Worm (Caenorhabditis elegans) whole organism, L2 larva: ENCODE results near the gene mlc-7.
A peak's percentile ranks its signal among the peaks of the same experiment; 100 is the strongest.

Experiments
- C34F6.9 ChIP-seq: fragments of 150-350 bp; optimal IDR thresholded peaks from 2 replicates; lab custom pipeline; 2014; ENCODE audit warnings: missing biosample characterization, missing genetic modification characterization
- F13H6.1 ChIP-seq: sonication (generic microtip); optimal IDR thresholded peaks from 2 replicates; lab custom pipeline; 2016; ENCODE audit warnings: missing genetic modification characterization, missing compliant biosample characterization
- R02D3.7 ChIP-seq: fragments of 150-350 bp; optimal IDR thresholded peaks from 2 replicates; lab custom pipeline; 2014; ENCODE audit warnings: missing biosample characterization, missing genetic modification characterization
- Y55F3AM.14 ChIP-seq: fragments of 200-800 bp; sonication (Bioruptor generic); optimal IDR thresholded peaks from 2 replicates; lab custom pipeline; 2018; ENCODE audit warnings: mild to moderate bottlenecking, missing genetic modification characterization, missing compliant biosample characterization
- ZK546.5 ChIP-seq: sonication (generic microtip); optimal IDR thresholded peaks from 2 replicates; lab custom pipeline; 2017; ENCODE audit warnings: missing biosample characterization, missing genetic modification characterization
- alr-1 ChIP-seq: fragments of 150-350 bp; optimal IDR thresholded peaks from 2 replicates; lab custom pipeline; 2014; ENCODE audit warnings: missing biosample characterization, missing genetic modification characterization
- aly-2 ChIP-seq: fragments of 150-350 bp; optimal IDR thresholded peaks from 2 replicates; lab custom pipeline; 2014; ENCODE audit warnings: missing biosample characterization, missing genetic modification characterization
- ama-1 ChIP-seq: fragments of 150-350 bp; optimal IDR thresholded peaks from 2 replicates; lab custom pipeline; 2018; ENCODE audit warnings: inconsistent platforms
- blmp-1 ChIP-seq: sonication (generic microtip); optimal IDR thresholded peaks from 2 replicates; lab custom pipeline; 2017; ENCODE audit warnings: missing genetic modification characterization, mild to moderate bottlenecking, missing compliant biosample characterization, antibody characterized with exemption, moderate library complexity; ENCODE audit not compliant: insufficient read depth
- ceh-16 ChIP-seq: fragments of 150-350 bp; optimal IDR thresholded peaks from 2 replicates; lab custom pipeline; 2014; ENCODE audit warnings: missing biosample characterization, missing genetic modification characterization
- ceh-82 ChIP-seq: fragments of 150-350 bp; optimal IDR thresholded peaks from 2 replicates; lab custom pipeline; 2014; ENCODE audit warnings: missing biosample characterization, missing genetic modification characterization
- crh-2 ChIP-seq: sonication (generic microtip); optimal IDR thresholded peaks from 2 replicates; lab custom pipeline; 2017; ENCODE audit warnings: missing biosample characterization, missing genetic modification characterization
- dmd-4 ChIP-seq: sonication (generic microtip); optimal IDR thresholded peaks from 2 replicates; lab custom pipeline; 2017; ENCODE audit warnings: missing biosample characterization, missing genetic modification characterization
- egl-27 ChIP-seq: sonication (generic microtip); optimal IDR thresholded peaks from 3 replicates; lab custom pipeline; 2017; ENCODE audit warnings: missing biosample characterization, missing genetic modification reagents, missing genetic modification characterization
- elt-1 ChIP-seq: fragments of 150-350 bp; optimal IDR thresholded peaks from 2 replicates; lab custom pipeline; 2014; ENCODE audit warnings: missing biosample characterization, missing genetic modification characterization
- elt-3 ChIP-seq: sonication (generic microtip); optimal IDR thresholded peaks from 2 replicates; lab custom pipeline; 2017; ENCODE audit warnings: missing biosample characterization, missing genetic modification characterization
- fos-1 ChIP-seq: fragments of 150-350 bp; optimal IDR thresholded peaks from 2 replicates; lab custom pipeline; 2014; ENCODE audit warnings: missing biosample characterization, missing genetic modification characterization
- gmeb-1 ChIP-seq: fragments of 150-350 bp; optimal IDR thresholded peaks from 2 replicates; lab custom pipeline; 2014; ENCODE audit warnings: missing biosample characterization, missing genetic modification characterization
- lin-11 ChIP-seq: fragments of 150-350 bp; sonication (generic microtip); optimal IDR thresholded peaks from 2 replicates; lab custom pipeline; 2014; ENCODE audit warnings: missing biosample characterization, missing genetic modification characterization, inconsistent platforms, mixed read lengths
- lin-13 ChIP-seq: fragments of 150-350 bp; optimal IDR thresholded peaks from 2 replicates; lab custom pipeline; 2014; ENCODE audit warnings: missing biosample characterization, missing genetic modification reagents, missing genetic modification characterization
- lin-39 ChIP-seq: fragments of 150-350 bp; optimal IDR thresholded peaks from 2 replicates; lab custom pipeline; 2014; ENCODE audit warnings: missing biosample characterization, missing genetic modification reagents, missing genetic modification characterization
- lsy-2 ChIP-seq, 2 experiments: fragments of 150-350 bp in 1 of 2; sonication (generic microtip) in 1 of 2; optimal IDR thresholded peaks; 2 replicates each; lab custom pipeline; 2014 to 2017; ENCODE audit warnings: missing biosample characterization in 2 of 2, missing genetic modification characterization in 2 of 2
- mab-5 ChIP-seq: fragments of 150-350 bp; optimal IDR thresholded peaks from 2 replicates; lab custom pipeline; 2014; ENCODE audit warnings: missing biosample characterization, missing genetic modification characterization
- mbf-1 ChIP-seq: sonication (generic microtip); optimal IDR thresholded peaks from 2 replicates; lab custom pipeline; 2017; ENCODE audit warnings: missing biosample characterization, missing genetic modification characterization
- mdl-1 ChIP-seq, 2 experiments: fragments of 150-350 bp in 1 of 2; sonication (generic microtip) in 1 of 2; optimal IDR thresholded peaks; 2 replicates each; lab custom pipeline; 2017; ENCODE audit warnings: missing biosample characterization in 2 of 2, missing genetic modification characterization in 2 of 2
- nhr-10 ChIP-seq: sonication (generic microtip); optimal IDR thresholded peaks from 2 replicates; lab custom pipeline; 2017; ENCODE audit warnings: missing biosample characterization, missing genetic modification characterization
- nhr-11 ChIP-seq: fragments of 150-350 bp; optimal IDR thresholded peaks from 2 replicates; lab custom pipeline; 2014; ENCODE audit warnings: missing biosample characterization, missing genetic modification characterization
- nhr-12 ChIP-seq: fragments of 150-350 bp; optimal IDR thresholded peaks from 2 replicates; lab custom pipeline; 2014; ENCODE audit warnings: missing biosample characterization, missing genetic modification characterization
- nhr-129 ChIP-seq: fragments of 150-350 bp; optimal IDR thresholded peaks from 2 replicates; lab custom pipeline; 2014; ENCODE audit warnings: missing biosample characterization, missing genetic modification characterization
- nhr-21 ChIP-seq: fragments of 150-350 bp; optimal IDR thresholded peaks from 2 replicates; lab custom pipeline; 2014; ENCODE audit warnings: missing biosample characterization, missing genetic modification characterization
- nhr-23 ChIP-seq: fragments of 150-350 bp; optimal IDR thresholded peaks from 2 replicates; lab custom pipeline; 2014; ENCODE audit warnings: missing biosample characterization, missing genetic modification reagents, missing genetic modification characterization
- nhr-237 ChIP-seq: fragments of 150-350 bp; optimal IDR thresholded peaks from 2 replicates; lab custom pipeline; 2014; ENCODE audit warnings: missing biosample characterization, missing genetic modification characterization
- nhr-25 ChIP-seq: fragments of 150-350 bp; sonication (generic microtip); optimal IDR thresholded peaks from 3 replicates; lab custom pipeline; 2014; ENCODE audit warnings: missing biosample characterization, missing genetic modification characterization
- nhr-6 ChIP-seq: fragments of 150-350 bp; optimal IDR thresholded peaks from 2 replicates; lab custom pipeline; 2014; ENCODE audit warnings: missing biosample characterization, missing genetic modification characterization
- nhr-77 ChIP-seq: fragments of 150-350 bp; optimal IDR thresholded peaks from 2 replicates; lab custom pipeline; 2014; ENCODE audit warnings: missing biosample characterization, missing genetic modification characterization
- sem-4 ChIP-seq: fragments of 150-350 bp; optimal IDR thresholded peaks from 2 replicates; lab custom pipeline; 2014; ENCODE audit warnings: missing biosample characterization, missing genetic modification reagents, missing genetic modification characterization
- skn-1 ChIP-seq: sonication (generic microtip); optimal IDR thresholded peaks from 2 replicates; lab custom pipeline; 2017; ENCODE audit warnings: missing biosample characterization, missing genetic modification characterization
- sma-3 ChIP-seq: sonication (generic microtip); optimal IDR thresholded peaks from 2 replicates; lab custom pipeline; 2016; ENCODE audit warnings: missing genetic modification reagents, missing genetic modification characterization, missing compliant biosample characterization
- sma-9 ChIP-seq, 2 experiments: fragments of 150-350 bp in 1 of 2; sonication (generic microtip) in 1 of 2; optimal IDR thresholded peaks; 2 replicates each; lab custom pipeline; 2014 to 2016; ENCODE audit warnings: missing genetic modification characterization in 2 of 2, mild to moderate bottlenecking in 1 of 2, missing biosample characterization in 1 of 2, missing compliant biosample characterization in 1 of 2, missing genetic modification reagents in 1 of 2, moderate library complexity in 1 of 2
- snpc-4 ChIP-seq: fragments of 150-350 bp; optimal IDR thresholded peaks from 2 replicates; lab custom pipeline; 2014; ENCODE audit warnings: missing biosample characterization, missing genetic modification characterization
- unc-39 ChIP-seq: fragments of 150-350 bp; optimal IDR thresholded peaks from 2 replicates; lab custom pipeline; 2014; ENCODE audit warnings: missing biosample characterization, missing genetic modification characterization
- unc-55 ChIP-seq: fragments of 150-350 bp; sonication (generic microtip); optimal IDR thresholded peaks from 3 replicates; lab custom pipeline; 2014; ENCODE audit warnings: missing biosample characterization, missing genetic modification reagents, missing genetic modification characterization
- unc-62 ChIP-seq: fragments of 150-350 bp; optimal IDR thresholded peaks from 2 replicates; lab custom pipeline; 2014; ENCODE audit warnings: missing biosample characterization, missing genetic modification reagents, missing genetic modification characterization
- zag-1 ChIP-seq: fragments of 150-350 bp; optimal IDR thresholded peaks from 2 replicates; lab custom pipeline; 2014; ENCODE audit warnings: missing biosample characterization, missing genetic modification characterization
- ztf-1 ChIP-seq: fragments of 200-800 bp; sonication (Bioruptor generic); conservative IDR thresholded peaks from 2 replicates; pipeline ENCODE4 v1.3.6; 2022; ENCODE audit warnings: missing genetic modification characterization, missing compliant biosample characterization
- ztf-11 ChIP-seq: sonication (generic microtip); optimal IDR thresholded peaks from 2 replicates; lab custom pipeline; 2017; ENCODE audit warnings: missing biosample characterization, missing genetic modification characterization
- ztf-4 ChIP-seq: fragments of 150-350 bp; optimal IDR thresholded peaks from 2 replicates; lab custom pipeline; 2014; ENCODE audit warnings: missing biosample characterization, missing genetic modification characterization

mlc-7 gene

DNA sequence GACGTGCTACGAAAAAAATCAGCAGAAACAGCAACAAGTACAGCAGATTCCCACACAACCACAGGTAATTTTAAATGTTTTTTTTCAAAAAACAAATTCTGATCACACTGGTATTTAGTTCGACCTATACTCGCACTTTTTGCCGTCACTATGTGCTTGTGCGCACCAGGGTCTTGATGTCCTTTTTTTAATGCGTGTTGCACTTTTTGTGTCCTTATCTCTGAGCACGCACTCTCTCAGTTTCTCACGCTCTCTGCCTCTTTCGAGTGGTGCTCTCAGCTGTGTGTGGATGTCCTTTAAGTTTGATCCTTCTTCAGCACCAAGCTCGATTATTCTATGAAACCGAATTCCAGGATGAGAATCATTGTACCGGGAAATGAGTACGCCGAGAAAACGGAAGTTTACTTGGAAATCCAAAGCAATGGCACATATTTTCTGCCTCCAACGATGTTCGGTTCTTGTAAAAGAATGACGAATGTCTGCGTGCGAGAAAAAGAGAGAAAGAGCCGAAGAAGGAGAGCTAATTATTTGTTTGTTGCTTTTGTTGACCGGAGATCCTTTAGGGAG is 32.8 kb upstream of the mlc-7 start:
- TF ChIP-seq nhr-10 (no peak), sem-4 (tag; lab: Kevin White, UChicago) (no peak), gmeb-1 (tag; lab: Kevin White, UChicago) (no peak), ZK546.5 (no peak), ceh-16 (tag; lab: Kevin White, UChicago) (no peak), zag-1 (tag; lab: Kevin White, UChicago) (peak; percentile 19), alr-1 (tag; lab: Kevin White, UChicago) (no peak), unc-39 (no peak), C34F6.9 (tag; lab: Kevin White, UChicago) (no peak), fos-1 (tag; lab: Kevin White, UChicago) (peak; percentile 13), elt-1 (tag; lab: Kevin White, UChicago) (no peak), mab-5 (tag; lab: Kevin White, UChicago) (no peak), lsy-2 (tag; optimal IDR thresholded peaks at IDR 0.05; lab: Kevin White, UChicago) (peak in 1 of 2 experiments; percentile 30), skn-1 (no peak), nhr-25 (tag; lab: Kevin White, UChicago) (no peak), ztf-1 (GFP tag; lab: Robert Waterston, UW) (no peak), nhr-12 (tag; lab: Kevin White, UChicago) (no peak), ztf-11 (tag; lab: Kevin White, UChicago) (no peak), nhr-11 (no peak), lin-11 (tag; lab: Kevin White, UChicago) (no peak), aly-2 (tag; lab: Kevin White, UChicago) (no peak), ceh-82 (tag; lab: Kevin White, UChicago) (no peak), mdl-1 (tag; optimal IDR thresholded peaks at IDR 0.05; lab: Kevin White, UChicago) (no peak), nhr-6 (tag; lab: Kevin White, UChicago) (no peak), nhr-77 (no peak), nhr-129 (peak; percentile 17), sma-9 (GFP tag; optimal IDR thresholded peaks at IDR 0.05; lab: Kevin White, UChicago) (peak; percentile 47), sma-9 (tag; optimal IDR thresholded peaks at IDR 0.05; lab: Kevin White, UChicago) (no peak), Y55F3AM.14 (no peak), crh-2 (no peak), unc-55 (GFP tag; lab: Kevin White, UChicago) (no peak), F13H6.1 (peak; percentile 51), ztf-4 (tag; lab: Kevin White, UChicago) (no peak), mbf-1 (tag; lab: Kevin White, UChicago) (no peak), nhr-237 (tag; lab: Kevin White, UChicago) (no peak), lin-39 (tag; lab: Kevin White, UChicago) (no peak), unc-62 (GFP tag; lab: Kevin White, UChicago) (no peak), sma-3 (GFP tag; lab: Kevin White, UChicago) (no peak), lin-13 (GFP tag; lab: Kevin White, UChicago) (no peak), nhr-21 (no peak), ama-1 (lab: Kevin White, UChicago) (no peak), elt-3 (tag; lab: Kevin White, UChicago) (no peak)

DNA sequence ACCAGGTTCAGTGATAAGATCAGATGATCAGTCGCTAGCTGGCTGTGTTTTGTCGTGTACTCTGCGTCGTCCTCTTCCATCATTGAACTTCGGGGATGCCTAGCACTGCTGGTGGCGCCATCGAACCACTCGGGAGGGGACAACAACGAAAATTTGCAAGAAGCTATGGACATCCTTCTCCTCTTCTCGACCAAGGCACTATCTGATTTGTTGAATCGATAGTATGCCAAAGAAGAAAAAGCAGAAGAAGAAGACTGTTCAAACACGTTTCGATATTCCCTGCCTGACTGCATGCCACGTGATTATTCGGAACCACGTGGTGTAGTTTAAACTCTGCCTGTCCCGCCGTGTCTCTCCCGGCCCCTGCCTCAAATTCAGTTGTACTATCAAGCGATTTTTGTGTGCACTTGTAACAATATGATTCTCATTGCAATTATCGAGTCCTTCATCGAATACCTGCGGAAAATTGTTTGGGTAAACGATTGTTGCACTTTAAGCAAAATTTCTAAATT is 31.9 kb upstream of the mlc-7 start:
- peak; percentile 53 to 71 for TF ChIP-seq mdl-1 (tag; optimal IDR thresholded peaks at IDR 0.05; lab: Kevin White, UChicago)
- peak in 1 of 2 experiments; percentile 24 for TF ChIP-seq lsy-2 (tag; optimal IDR thresholded peaks at IDR 0.05; lab: Kevin White, UChicago)
- peak; percentile 2 for TF ChIP-seq blmp-1 (tag; lab: Kevin White, UChicago)
- no peak for TF ChIP-seq ztf-11 (tag; lab: Kevin White, UChicago)
- peak; percentile 19 for TF ChIP-seq crh-2
- peak; percentile 24 for TF ChIP-seq ztf-4 (tag; lab: Kevin White, UChicago)
- no peak for TF ChIP-seq nhr-237 (tag; lab: Kevin White, UChicago)
- no peak for TF ChIP-seq nhr-6 (tag; lab: Kevin White, UChicago)
- TF ChIP-seq sma-3 (GFP tag; lab: Kevin White, UChicago): peak; percentile 10
- no peak for TF ChIP-seq unc-55 (GFP tag; lab: Kevin White, UChicago)
- TF ChIP-seq nhr-12 (tag; lab: Kevin White, UChicago): no peak
- TF ChIP-seq nhr-25 (tag; lab: Kevin White, UChicago): peak; percentile 80
- TF ChIP-seq R02D3.7 (tag; lab: Kevin White, UChicago): no peak
- TF ChIP-seq zag-1 (tag; lab: Kevin White, UChicago): no peak
- no peak for TF ChIP-seq ztf-1 (GFP tag; lab: Robert Waterston, UW)
- TF ChIP-seq F13H6.1: peak; percentile 55
- TF ChIP-seq alr-1 (tag; lab: Kevin White, UChicago): no peak
- TF ChIP-seq unc-62 (GFP tag; lab: Kevin White, UChicago): no peak
- no peak for TF ChIP-seq lin-11 (tag; lab: Kevin White, UChicago)
- no peak for TF ChIP-seq egl-27 (tag; lab: Kevin White, UChicago)
- peak; percentile 22 for TF ChIP-seq ama-1 (lab: Kevin White, UChicago)
- TF ChIP-seq sma-9 (GFP tag; optimal IDR thresholded peaks at IDR 0.05; lab: Kevin White, UChicago): peak; percentile 57
- TF ChIP-seq sma-9 (tag; optimal IDR thresholded peaks at IDR 0.05; lab: Kevin White, UChicago): no peak
- no peak for TF ChIP-seq nhr-10
- no peak for TF ChIP-seq dmd-4 (tag; lab: Kevin White, UChicago)
- TF ChIP-seq gmeb-1 (tag; lab: Kevin White, UChicago): no peak
- TF ChIP-seq nhr-21: peak; percentile 63
- TF ChIP-seq ZK546.5: no peak
- no peak for TF ChIP-seq nhr-23
- no peak for TF ChIP-seq skn-1
- TF ChIP-seq snpc-4 (tag; lab: Kevin White, UChicago): no peak
- TF ChIP-seq, all 48 proteins: peak for 11
